Worm (Caenorhabditis elegans): Measurements from ENCODE around the gene ZC262.2.

Gene ZC262.2

ce11 chrIII:8320183-8320582, 11.7 kb upstream of the ZC262.2 start, which contains the start of gene F10E9.10:
Gene F10E9.10, minus strand, starts transcription at chrIII:8320283.
- TF ChIP-seq hlh-4 (tag; optimal IDR thresholded peaks at IDR 0.05) (no peak), elt-2 (tag; optimal IDR thresholded peaks at IDR 0.05) (no peak), ama-1 (optimal IDR thresholded peaks at IDR 0.05) (no peak)

ce11 chrIII:8321225-8321624, 10.6 kb upstream of the ZC262.2 start:
- TF ChIP-seq snu-23 (GFP tag; optimal IDR thresholded peaks at IDR 0.05) (no peak), dpl-1 (GFP tag; optimal IDR thresholded peaks at IDR 0.05) (peak in 1 of 3 experiments; percentile 18), unc-130 (tag; optimal IDR thresholded peaks at IDR 0.05) (no peak), lsy-2 (tag; optimal IDR thresholded peaks at IDR 0.05) (peak in 1 of 2 experiments; percentile 14), jun-1 (tag; optimal IDR thresholded peaks at IDR 0.05) (no peak), egl-13 (tag; optimal IDR thresholded peaks at IDR 0.05) (no peak), fkh-8 (tag; optimal IDR thresholded peaks at IDR 0.05) (peak; percentile 36), lin-13 (GFP tag; optimal IDR thresholded peaks at IDR 0.05) (no peak), ama-1 (optimal IDR thresholded peaks at IDR 0.05) (no peak), unc-86 (tag; optimal IDR thresholded peaks at IDR 0.05) (no peak), nhr-12 (tag; optimal IDR thresholded peaks at IDR 0.05) (no peak), grh-1 (GFP tag; IDR thresholded peaks at IDR 0.05) (no peak), C34B4.2 (tag; optimal IDR thresholded peaks at IDR 0.05) (no peak), zag-1 (tag; optimal IDR thresholded peaks at IDR 0.05) (no peak), sox-4 (tag; optimal IDR thresholded peaks at IDR 0.05) (no peak), fkh-10 (GFP tag; optimal IDR thresholded peaks at IDR 0.05) (no peak), mep-1 (tag; optimal IDR thresholded peaks at IDR 0.05) (no peak), skn-1 (tag; optimal IDR thresholded peaks at IDR 0.05) (no peak), nhr-84 (tag; optimal IDR thresholded peaks at IDR 0.05) (no peak), dsc-1 (tag; optimal IDR thresholded peaks at IDR 0.05) (peak; percentile 49), lin-14 (GFP tag; optimal IDR thresholded peaks at IDR 0.05) (peak; percentile 57)

- TF ChIP-seq lsy-2 (tag; optimal IDR thresholded peaks at IDR 0.05) (no peak), fkh-10 (GFP tag; optimal IDR thresholded peaks at IDR 0.05) (no peak), lin-14 (GFP tag; optimal IDR thresholded peaks at IDR 0.05) (peak; percentile 20), C34B4.2 (tag; optimal IDR thresholded peaks at IDR 0.05) (no peak), fkh-8 (tag; optimal IDR thresholded peaks at IDR 0.05) (peak; percentile 100), nhr-12 (tag; optimal IDR thresholded peaks at IDR 0.05) (no peak), nhr-11 (tag; optimal IDR thresholded peaks at IDR 0.05) (peak; percentile 48), swsn-7 (tag; optimal IDR thresholded peaks at IDR 0.05) (peak; percentile 17), ztf-11 (tag; optimal IDR thresholded peaks at IDR 0.05) (no peak), dsc-1 (tag; optimal IDR thresholded peaks at IDR 0.05) (peak; percentile 14), nhr-20 (tag; optimal IDR thresholded peaks at IDR 0.05) (peak; percentile 10), ama-1 (optimal IDR thresholded peaks at IDR 0.05) (no peak), unc-30 (tag; optimal IDR thresholded peaks at IDR 0.05) (no peak), efl-3 (GFP tag; optimal IDR thresholded peaks at IDR 0.05) (no peak), nhr-47 (tag; optimal IDR thresholded peaks at IDR 0.05) (peak; percentile 54), nhr-71 (tag; optimal IDR thresholded peaks at IDR 0.05) (peak; percentile 67), hpl-2 (GFP tag; optimal IDR thresholded peaks at IDR 0.05) (no peak), ztf-4 (tag; optimal IDR thresholded peaks at IDR 0.05) (no peak), Y116A8C.19 (tag; optimal IDR thresholded peaks at IDR 0.05; ENCODE audit: borderline replicate concordance) (no peak)
These were observed 9.1 kb upstream of the ZC262.2 start, which contains the start of gene F10E9.1 for ce11 chrIII:8322645-8323213. Gene F10E9.1, plus strand, starts transcription at chrIII:8323163.

- no peak for TF ChIP-seq dsc-1 (tag; optimal IDR thresholded peaks at IDR 0.05)
- TF ChIP-seq efl-1 (optimal IDR thresholded peaks at IDR 0.05) = no peak
- peak in 1 of 2 experiments; percentile 34 for TF ChIP-seq efl-1 (GFP tag; optimal IDR thresholded peaks at IDR 0.05 in 1 of 2)
These were observed 7.5 kb upstream of the ZC262.2 start, which contains the start of gene F10E9.12 for ce11 chrIII:8324412-8324811. Gene F10E9.12, plus strand, starts transcription at chrIII:8324542.

All from whole organism, L1 larva.